Worm (Caenorhabditis elegans) whole organism, L4 larva: ENCODE data around the gene lron-1.

Source experiments
- ama-1 ChIP-seq: fragments of 150-350 bp; optimal IDR thresholded peaks from 2 replicates; lab custom pipeline; 2014; ENCODE audit warnings: inconsistent platforms, mixed read lengths
- nhr-25 ChIP-seq: sonication (generic microtip); optimal IDR thresholded peaks from 2 replicates; lab custom pipeline; 2017; ENCODE audit warnings: missing genetic modification characterization, mild to moderate bottlenecking, missing compliant biosample characterization, antibody characterized with exemption, moderate library complexity, borderline replicate concordance; ENCODE audit not compliant: insufficient read depth
- pqm-1 ChIP-seq: sonication (generic microtip); optimal IDR thresholded peaks from 2 replicates; lab custom pipeline; 2017; ENCODE audit warnings: missing biosample characterization, missing genetic modification characterization
- unc-62 ChIP-seq, 3 experiments: fragments of 150-350 bp in 1 of 3; sonication (generic microtip); optimal IDR thresholded peaks in 2 of 3; peaks in 1 of 3; 1 replicate in 1 of 3; 2 replicates in 2 of 3; lab custom pipeline; 2014 to 2017; ENCODE audit warnings: missing biosample characterization in 3 of 3, missing genetic modification characterization in 3 of 3, missing genetic modification reagents in 3 of 3, missing genotype in 1 of 3

ce11 chrX:14527559-14527958 is 45.0 kb upstream of the lron-1 start, which contains the start of gene nspc-18:
- no peak for TF ChIP-seq nhr-25 (tag; lab: Kevin White, UChicago)
- no peak for TF ChIP-seq pqm-1 (tag; lab: Kevin White, UChicago)
- TF ChIP-seq unc-62 (GFP tag; optimal IDR thresholded peaks at IDR 0.05 in 1 of 2; lab: Kevin White, UChicago), result no peak
- no peak for TF ChIP-seq unc-62 (tag; optimal IDR thresholded peaks at IDR 0.05; lab: Kevin White, UChicago)
- no peak for TF ChIP-seq ama-1 (lab: Kevin White, UChicago)
